Worm (Caenorhabditis elegans) whole organism, midembryonic: ENCODE measurements around the gene Y17D7B.3.
"Not testable (repeated sequence)": the region's sequence is repeated elsewhere in the genome, so short reads cannot be mapped to it uniquely, and the experiment has no call there.

Experiments used
- T22C8.4 ChIP-seq: fragments of 200-800 bp; sonication (Bioruptor generic); IDR thresholded peaks from 2 replicates; pipeline ENCODE4 v1.3.6; 2022; ENCODE audit warnings: missing genetic modification characterization, missing compliant biosample characterization
- cog-1 ChIP-seq: sonication (generic microtip); optimal IDR thresholded peaks from 2 replicates; lab custom pipeline; 2016; ENCODE audit warnings: missing genetic modification characterization, missing compliant biosample characterization
- flt-1 ChIP-seq: fragments of 200-800 bp; sonication (Bioruptor generic); IDR thresholded peaks from 2 replicates; pipeline ENCODE4 v1.3.6; 2022; ENCODE audit warnings: missing genetic modification characterization, missing compliant biosample characterization
- klf-2 ChIP-seq: fragments of 200-800 bp; sonication (Bioruptor generic); conservative IDR thresholded peaks from 2 replicates; pipeline ENCODE4 v1.3.6; 2022; ENCODE audit warnings: missing genetic modification reagents, missing genetic modification characterization, missing compliant biosample characterization
- med-1 ChIP-seq: sonication (generic microtip); optimal IDR thresholded peaks from 2 replicates; lab custom pipeline; 2017; ENCODE audit warnings: missing genetic modification characterization, mild to moderate bottlenecking, missing compliant biosample characterization, antibody characterized with exemption, missing genetic modification reagents; ENCODE audit not compliant: insufficient read depth
- ref-1 ChIP-seq: fragments of 200-800 bp; sonication (Bioruptor generic); conservative IDR thresholded peaks from 2 replicates; pipeline ENCODE4 v1.3.6; 2022; ENCODE audit warnings: missing genetic modification reagents, missing genetic modification characterization, missing compliant biosample characterization
- tab-1 ChIP-seq: fragments of 200-800 bp; sonication (Bioruptor generic); IDR thresholded peaks from 2 replicates; pipeline ENCODE4 v1.3.6; 2022; ENCODE audit warnings: missing genetic modification characterization, missing compliant biosample characterization
- ztf-23 ChIP-seq: fragments of 200-800 bp; sonication (Bioruptor generic); IDR thresholded peaks from 2 replicates; pipeline ENCODE4 v1.3.6; 2022; ENCODE audit warnings: missing genetic modification reagents, missing genetic modification characterization, missing compliant biosample characterization
- ztf-29 ChIP-seq: fragments of 200-800 bp; sonication (Bioruptor generic); IDR thresholded peaks from 2 replicates; pipeline ENCODE4 v1.3.6; 2022; ENCODE audit warnings: missing genetic modification reagents, missing genetic modification characterization, missing compliant biosample characterization

The Y17D7B.3 gene

DNA sequence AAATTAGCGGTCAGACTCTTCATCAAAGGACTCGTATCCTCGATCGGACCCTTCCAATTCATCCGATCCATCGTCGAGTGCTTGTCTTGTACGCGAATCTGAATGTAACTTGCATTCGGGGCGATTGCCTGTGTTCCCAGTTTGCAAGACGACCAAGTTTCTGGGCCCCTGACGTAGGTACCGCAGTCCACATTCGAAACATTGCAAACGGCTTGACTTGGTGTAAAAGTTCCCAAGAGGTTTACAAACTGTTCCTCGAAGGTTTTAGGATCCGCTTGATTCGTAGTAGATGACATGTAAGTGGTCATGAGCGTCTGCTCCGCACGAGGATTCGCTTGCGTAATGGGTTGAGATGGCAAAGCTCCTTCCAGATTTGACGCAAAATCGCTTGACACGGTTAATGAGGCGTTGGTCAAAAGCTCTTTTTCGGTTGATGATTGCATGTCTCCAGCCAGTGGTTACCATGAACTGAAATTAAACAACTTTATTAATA is 10.3 kb downstream of the Y17D7B.3 start, which contains the start of gene Y17D7B.4:
TSS of gene Y17D7B.4 (minus strand) at position 443 of the 493 bp plus-strand sequence.
- no peak for TF ChIP-seq T22C8.4 (GFP tag; lab: Robert Waterston, UW)
- TF ChIP-seq ref-1 (GFP tag; lab: Robert Waterston, UW) = no peak
- no peak for TF ChIP-seq cog-1 (tag; lab: Kevin White, UChicago)
- TF ChIP-seq ztf-23 = no peak
- TF ChIP-seq ztf-29 (GFP tag; lab: Robert Waterston, UW) = no peak
- TF ChIP-seq klf-2 (GFP tag; lab: Robert Waterston, UW) = no peak
- no peak for TF ChIP-seq flt-1 (GFP tag; lab: Robert Waterston, UW)
- no peak for TF ChIP-seq med-1 (GFP tag; lab: Kevin White, UChicago)
- TF ChIP-seq tab-1 (GFP tag; lab: Robert Waterston, UW) = no peak

DNA sequence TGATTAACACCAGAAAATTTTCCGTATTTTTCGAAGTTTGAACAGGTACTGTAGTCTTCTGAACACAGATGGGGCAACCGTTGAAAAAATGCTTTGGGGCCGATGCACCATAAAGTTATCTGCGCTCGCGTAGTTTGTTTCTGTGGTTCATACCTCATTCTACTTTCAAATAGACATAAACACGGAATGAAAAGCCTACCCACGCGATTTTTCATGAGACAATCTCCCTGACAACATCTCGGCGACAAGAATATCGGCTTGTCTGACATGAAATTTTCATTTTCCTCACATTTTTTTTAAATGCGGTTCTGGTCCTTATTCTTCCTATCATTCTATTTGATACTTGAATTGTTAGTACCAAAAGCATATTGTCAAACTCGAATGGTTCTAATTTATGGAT is 13.8 kb downstream of the Y17D7B.3 start, which contains the start of gene clec-257:
TSS of gene clec-257 (plus strand) at position 301 of the 400 bp plus-strand sequence.
- TF ChIP-seq T22C8.4 (GFP tag; lab: Robert Waterston, UW) (no peak), flt-1 (GFP tag; lab: Robert Waterston, UW) (no peak), klf-2 (GFP tag; lab: Robert Waterston, UW) (no peak), ref-1 (GFP tag; lab: Robert Waterston, UW) (no peak), ztf-29 (GFP tag; lab: Robert Waterston, UW) (no peak), cog-1 (tag; lab: Kevin White, UChicago) (no peak), tab-1 (GFP tag; lab: Robert Waterston, UW) (no peak), med-1 (GFP tag; lab: Kevin White, UChicago) (no peak), ztf-23 (no peak)

DNA sequence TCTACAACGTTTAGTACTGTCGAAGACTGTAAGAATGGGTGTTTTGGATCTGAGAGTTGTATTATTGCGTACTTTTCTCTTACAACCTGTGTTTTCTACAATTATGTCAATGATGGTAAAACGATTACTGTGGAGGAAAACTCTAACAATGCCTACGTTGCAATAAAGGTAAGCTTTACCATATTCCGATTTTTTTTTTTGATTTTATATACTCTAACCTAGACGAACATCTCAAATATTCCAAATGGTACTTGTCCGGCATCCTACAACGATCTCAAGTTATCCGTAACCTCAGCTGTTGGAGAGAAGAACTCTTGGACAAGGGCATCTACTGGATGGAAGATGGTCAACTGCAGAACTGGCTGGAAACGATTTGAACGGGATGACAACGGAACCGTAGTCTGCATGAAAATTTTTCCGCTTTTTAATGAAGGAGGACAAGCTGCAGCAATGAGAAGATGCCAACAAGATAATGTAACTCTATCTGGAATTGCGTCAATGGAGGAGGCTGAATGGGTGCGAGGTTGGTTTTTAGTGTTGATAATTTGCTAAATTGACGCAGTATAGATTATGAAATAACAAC is 14.7 kb downstream of the Y17D7B.3 start:
- TF ChIP-seq ref-1 (GFP tag; lab: Robert Waterston, UW) (no peak), flt-1 (GFP tag; lab: Robert Waterston, UW) (no peak), ztf-23 (no peak), med-1 (GFP tag; lab: Kevin White, UChicago) (no peak), tab-1 (GFP tag; lab: Robert Waterston, UW) (no peak), ztf-29 (GFP tag; lab: Robert Waterston, UW) (no peak), T22C8.4 (GFP tag; lab: Robert Waterston, UW) (no peak), cog-1 (tag; lab: Kevin White, UChicago) (no peak), klf-2 (GFP tag; lab: Robert Waterston, UW) (no peak)

DNA sequence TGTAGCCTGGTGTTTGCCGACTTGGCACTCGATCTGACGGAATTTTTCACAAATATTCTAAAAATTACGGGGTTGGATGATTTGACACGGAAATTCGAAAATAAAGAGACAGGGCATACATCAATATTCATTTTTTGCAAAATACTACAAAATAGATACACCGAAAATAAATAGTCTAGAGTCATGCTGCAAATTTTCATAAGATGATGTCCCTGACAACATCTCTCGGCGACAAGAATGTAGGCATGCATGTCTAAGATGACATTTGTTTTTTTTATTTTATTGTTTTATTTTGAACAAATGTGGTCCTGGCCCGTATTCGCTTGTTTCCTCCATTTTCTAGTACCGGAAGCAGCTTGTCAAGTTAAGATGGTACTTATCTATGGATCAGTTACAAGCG is 15.2 kb downstream of the Y17D7B.3 start, which contains the start of gene clec-256:
TSS of gene clec-256 (plus strand) at position 301 of the 400 bp plus-strand sequence.
- no peak for TF ChIP-seq ztf-23
- no peak for TF ChIP-seq cog-1 (tag; lab: Kevin White, UChicago)
- TF ChIP-seq tab-1 (GFP tag; lab: Robert Waterston, UW) = no peak
- TF ChIP-seq ztf-29 (GFP tag; lab: Robert Waterston, UW) = no peak
- no peak for TF ChIP-seq med-1 (GFP tag; lab: Kevin White, UChicago)
- TF ChIP-seq flt-1 (GFP tag; lab: Robert Waterston, UW) = no peak
- TF ChIP-seq ref-1 (GFP tag; lab: Robert Waterston, UW) = no peak
- no peak for TF ChIP-seq T22C8.4 (GFP tag; lab: Robert Waterston, UW)

DNA sequence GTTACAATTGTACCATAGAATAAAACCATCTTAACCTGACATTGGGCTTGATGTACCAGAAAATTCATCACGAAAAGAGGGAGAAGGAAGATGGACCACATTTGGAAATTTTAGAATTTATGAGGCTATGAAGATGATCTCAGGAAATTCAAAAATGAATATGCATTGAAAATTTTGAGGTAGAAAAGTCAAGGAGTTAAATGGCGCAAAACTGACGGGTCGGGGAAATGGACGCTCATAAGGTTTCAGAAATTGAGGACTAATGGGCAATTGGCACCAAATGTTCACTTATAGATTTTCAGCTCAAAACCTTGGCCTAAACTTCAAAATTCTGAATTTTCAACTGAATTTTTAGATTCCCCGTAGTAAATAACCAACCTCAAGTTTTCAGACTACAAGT is 16.0 kb downstream of the Y17D7B.3 start, which contains the start of gene clec-255:
TSS of gene clec-255 (minus strand) at position 101 of the 400 bp plus-strand sequence.
- no peak for TF ChIP-seq flt-1 (GFP tag; lab: Robert Waterston, UW)
- TF ChIP-seq klf-2 (GFP tag; lab: Robert Waterston, UW) = no peak
- no peak for TF ChIP-seq ztf-23
- TF ChIP-seq ref-1 (GFP tag; lab: Robert Waterston, UW) = no peak
- TF ChIP-seq cog-1 (tag; lab: Kevin White, UChicago) = no peak
- no peak for TF ChIP-seq T22C8.4 (GFP tag; lab: Robert Waterston, UW)
- TF ChIP-seq tab-1 (GFP tag; lab: Robert Waterston, UW) = no peak
- TF ChIP-seq ztf-29 (GFP tag; lab: Robert Waterston, UW) = no peak
- TF ChIP-seq med-1 (GFP tag; lab: Kevin White, UChicago) = no peak

DNA sequence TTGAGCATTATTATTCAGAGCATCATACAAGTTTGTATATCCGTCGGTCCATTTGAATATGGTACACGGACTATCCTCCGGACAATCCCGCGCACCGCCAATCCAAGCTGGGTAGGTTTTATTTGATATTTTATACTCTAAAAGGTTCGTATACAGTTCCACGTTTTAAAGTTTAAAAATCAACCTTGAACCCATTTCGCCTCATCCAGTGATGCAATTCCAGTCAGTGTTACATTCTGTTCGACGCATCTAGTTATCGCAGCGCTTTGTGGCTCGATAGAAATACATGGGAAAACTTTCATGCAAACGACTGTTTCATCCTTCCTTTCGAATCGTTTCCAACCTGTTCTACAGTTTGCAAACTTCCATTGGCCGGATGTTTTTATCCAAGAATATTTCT is 16.7 kb downstream of the Y17D7B.3 start:
- TF ChIP-seq tab-1 (GFP tag; lab: Robert Waterston, UW) (no peak), med-1 (GFP tag; lab: Kevin White, UChicago) (no peak), flt-1 (GFP tag; lab: Robert Waterston, UW) (no peak), T22C8.4 (GFP tag; lab: Robert Waterston, UW) (no peak), klf-2 (GFP tag; lab: Robert Waterston, UW) (no peak), cog-1 (tag; lab: Kevin White, UChicago) (no peak)

DNA sequence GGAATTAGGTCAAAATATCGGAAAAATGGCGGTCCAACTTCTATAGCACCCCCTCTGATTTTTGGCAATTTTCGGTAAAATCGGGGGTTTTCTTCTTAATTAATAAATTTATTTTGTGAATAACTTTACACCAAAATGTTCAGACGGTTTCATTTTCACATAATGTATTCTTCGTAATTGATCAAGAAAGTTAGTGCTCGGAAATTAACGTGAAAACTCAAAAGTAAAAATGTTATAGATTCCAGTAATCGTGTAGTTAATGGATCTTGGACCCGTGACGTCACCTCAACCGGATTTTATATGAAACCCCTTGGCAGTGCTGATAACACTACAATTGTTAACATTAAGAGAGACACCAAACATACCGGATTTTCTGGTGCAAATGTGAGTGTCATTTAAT is 24.6 kb downstream of the Y17D7B.3 start, which contains the start of gene F11D11.22:
TSS of gene F11D11.22 (plus strand) at position 301 of the 400 bp plus-strand sequence.
- TF ChIP-seq cog-1 (tag; lab: Kevin White, UChicago); klf-2 (GFP tag; lab: Robert Waterston, UW); ref-1 (GFP tag; lab: Robert Waterston, UW): not testable (repeated sequence)

DNA sequence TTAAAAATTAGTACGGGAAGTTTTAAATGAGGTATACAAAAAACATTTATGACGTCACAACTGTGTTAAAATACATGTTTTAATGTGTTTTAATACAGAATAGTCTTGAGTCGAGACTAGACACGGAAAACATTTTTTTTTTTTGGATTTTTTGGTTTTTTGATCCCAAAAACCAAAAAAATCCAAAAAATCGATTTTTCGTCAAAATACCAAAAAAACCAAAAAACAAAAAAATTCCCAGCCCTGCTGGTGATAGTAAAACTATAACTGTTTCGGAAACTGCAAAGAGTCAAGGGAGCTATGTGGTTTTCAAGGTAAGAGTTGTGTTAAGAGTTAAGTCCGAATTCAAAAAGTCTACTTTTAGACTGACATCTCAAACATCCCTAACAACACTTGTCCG is 25.5 kb downstream of the Y17D7B.3 start, which contains the start of gene F11D11.4:
TSS of gene F11D11.4 (plus strand) at position 301 of the 400 bp plus-strand sequence.
- TF ChIP-seq med-1 (GFP tag; lab: Kevin White, UChicago) = no peak
- no peak for TF ChIP-seq tab-1 (GFP tag; lab: Robert Waterston, UW)
- no peak for TF ChIP-seq flt-1 (GFP tag; lab: Robert Waterston, UW)
- no peak for TF ChIP-seq T22C8.4 (GFP tag; lab: Robert Waterston, UW)
- TF ChIP-seq ztf-29 (GFP tag; lab: Robert Waterston, UW) = no peak
- no peak for TF ChIP-seq klf-2 (GFP tag; lab: Robert Waterston, UW)
- no peak for TF ChIP-seq ref-1 (GFP tag; lab: Robert Waterston, UW)
- no peak for TF ChIP-seq ztf-23
- TF ChIP-seq cog-1 (tag; lab: Kevin White, UChicago) = no peak
